Worm (Caenorhabditis elegans) whole organism, L4/young adult: Measurements from ENCODE around the gene C06E4.5.

Experiments
- W03F9.2 ChIP-seq: fragments of 150-350 bp; optimal IDR thresholded peaks from 2 replicates; lab custom pipeline; 2014; ENCODE audit warnings: missing biosample characterization, missing genetic modification characterization
- him-1 ChIP-seq: sonication (generic microtip); optimal IDR thresholded peaks from 2 replicates; lab custom pipeline; 2016; ENCODE audit warnings: missing genotype, missing genetic modification reagents, missing genetic modification characterization, missing compliant biosample characterization

DNA sequence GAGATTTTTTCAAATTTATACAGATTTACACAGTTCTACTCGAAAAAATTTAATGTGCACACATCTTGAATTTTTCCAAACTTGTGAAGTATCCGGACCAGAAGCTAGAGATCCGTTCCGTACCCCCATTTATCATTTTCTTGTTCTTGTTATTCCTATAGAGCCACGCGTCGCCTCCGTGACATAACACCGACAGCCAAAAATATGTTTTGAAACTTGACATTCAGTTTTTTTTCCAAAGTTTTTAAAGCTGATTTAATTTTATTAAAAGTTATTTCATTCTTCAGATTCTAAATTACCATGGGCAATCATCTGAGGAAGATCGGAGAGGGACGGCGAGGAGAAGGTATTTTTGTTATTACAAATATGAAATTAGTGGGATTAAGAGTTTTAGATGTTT, 4.6 kb upstream of the C06E4.5 start, which contains the start of gene D2024.18:
- TF ChIP-seq him-1 = no peak
- no peak for TF ChIP-seq W03F9.2 (tag; lab: Kevin White, UChicago)
